Worm (Caenorhabditis elegans) whole organism, midembryonic: ENCODE data around the gene txt-17.

Experiments
- T22C8.4 ChIP-seq: fragments of 200-800 bp; sonication (Bioruptor generic); IDR thresholded peaks from 2 replicates; pipeline ENCODE4 v1.3.6; 2022; ENCODE audit warnings: missing genetic modification characterization, missing compliant biosample characterization
- cog-1 ChIP-seq: sonication (generic microtip); optimal IDR thresholded peaks from 2 replicates; lab custom pipeline; 2016; ENCODE audit warnings: missing genetic modification characterization, missing compliant biosample characterization
- flt-1 ChIP-seq: fragments of 200-800 bp; sonication (Bioruptor generic); IDR thresholded peaks from 2 replicates; pipeline ENCODE4 v1.3.6; 2022; ENCODE audit warnings: missing genetic modification characterization, missing compliant biosample characterization
- klf-2 ChIP-seq: fragments of 200-800 bp; sonication (Bioruptor generic); conservative IDR thresholded peaks from 2 replicates; pipeline ENCODE4 v1.3.6; 2022; ENCODE audit warnings: missing genetic modification reagents, missing genetic modification characterization, missing compliant biosample characterization
- med-1 ChIP-seq: sonication (generic microtip); optimal IDR thresholded peaks from 2 replicates; lab custom pipeline; 2017; ENCODE audit warnings: missing genetic modification characterization, mild to moderate bottlenecking, missing compliant biosample characterization, antibody characterized with exemption, missing genetic modification reagents; ENCODE audit not compliant: insufficient read depth
- ref-1 ChIP-seq: fragments of 200-800 bp; sonication (Bioruptor generic); conservative IDR thresholded peaks from 2 replicates; pipeline ENCODE4 v1.3.6; 2022; ENCODE audit warnings: missing genetic modification reagents, missing genetic modification characterization, missing compliant biosample characterization
- tab-1 ChIP-seq: fragments of 200-800 bp; sonication (Bioruptor generic); IDR thresholded peaks from 2 replicates; pipeline ENCODE4 v1.3.6; 2022; ENCODE audit warnings: missing genetic modification characterization, missing compliant biosample characterization
- ztf-23 ChIP-seq: fragments of 200-800 bp; sonication (Bioruptor generic); IDR thresholded peaks from 2 replicates; pipeline ENCODE4 v1.3.6; 2022; ENCODE audit warnings: missing genetic modification reagents, missing genetic modification characterization, missing compliant biosample characterization
- ztf-29 ChIP-seq: fragments of 200-800 bp; sonication (Bioruptor generic); IDR thresholded peaks from 2 replicates; pipeline ENCODE4 v1.3.6; 2022; ENCODE audit warnings: missing genetic modification reagents, missing genetic modification characterization, missing compliant biosample characterization

The txt-17 gene

ce11 chrV:7005964-7006363, 47.0 kb downstream of the txt-17 start, which contains the start of gene spig-10:
TSS of gene spig-10 (plus strand) at chrV:7006264.
- no peak for TF ChIP-seq T22C8.4 (GFP tag; lab: Robert Waterston, UW)
- no peak for TF ChIP-seq ref-1 (GFP tag; lab: Robert Waterston, UW)
- no peak for TF ChIP-seq klf-2 (GFP tag; lab: Robert Waterston, UW)
- no peak for TF ChIP-seq cog-1 (tag; lab: Kevin White, UChicago)
- no peak for TF ChIP-seq flt-1 (GFP tag; lab: Robert Waterston, UW)
- no peak for TF ChIP-seq ztf-29 (GFP tag; lab: Robert Waterston, UW)
- no peak for TF ChIP-seq ztf-23 (GFP tag; lab: Robert Waterston, UW)
- TF ChIP-seq med-1 (GFP tag; lab: Kevin White, UChicago) = no peak
- TF ChIP-seq tab-1 (GFP tag; lab: Robert Waterston, UW) = no peak

- no peak for TF ChIP-seq cog-1 (tag; lab: Kevin White, UChicago)
- no peak for TF ChIP-seq flt-1 (GFP tag; lab: Robert Waterston, UW)
- TF ChIP-seq ztf-23 (GFP tag; lab: Robert Waterston, UW) = no peak
- no peak for TF ChIP-seq ref-1 (GFP tag; lab: Robert Waterston, UW)
- no peak for TF ChIP-seq T22C8.4 (GFP tag; lab: Robert Waterston, UW)
Measured at ce11 chrV:7003850-7004249, 49.1 kb downstream of the txt-17 start, which contains the start of gene srab-4. TSS of gene srab-4 (plus strand) at chrV:7004150.
